Fruit fly (Drosophila melanogaster): ENCODE data around the gene CG13473.

CG13473 gene

DNA sequence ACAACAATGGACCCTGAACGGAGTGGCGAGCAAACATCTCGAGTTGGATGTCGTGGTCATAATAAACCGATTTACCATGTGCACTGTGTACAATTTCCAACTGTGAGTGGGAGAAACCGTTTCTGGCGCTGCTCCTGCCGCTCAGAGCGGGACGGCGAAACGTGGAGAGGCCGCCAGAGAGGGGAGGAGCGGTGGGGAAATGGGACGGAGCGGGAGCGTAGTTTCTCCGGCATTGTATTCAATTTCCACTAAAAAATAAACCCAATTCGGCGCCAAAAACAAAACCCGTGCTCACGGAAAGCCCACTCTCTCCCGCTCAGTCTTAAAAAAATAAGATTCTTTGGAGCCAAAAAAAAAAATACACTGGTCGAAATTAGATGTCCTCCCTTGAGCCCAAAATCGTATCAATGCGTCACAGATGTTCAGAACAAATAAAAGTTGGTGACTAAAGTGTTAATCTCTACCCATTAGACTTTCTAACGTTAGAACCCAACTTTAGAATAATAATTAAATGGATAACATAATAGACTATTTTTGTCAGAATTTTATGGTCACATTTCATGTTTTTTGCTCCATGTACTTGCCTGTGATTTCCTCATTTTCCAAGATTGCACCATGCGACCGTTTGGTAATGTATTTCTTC lies 31.5 kb downstream of the CG13473 start:
- no peak for TF ChIP-seq jim (GFP tag; optimal IDR thresholded peaks at IDR 0.05)
- no peak for TF ChIP-seq dmrt93B (GFP tag; optimal IDR thresholded peaks at IDR 0.05)
- TF ChIP-seq Vsx2 (GFP tag; optimal IDR thresholded peaks at IDR 0.05; ENCODE audit: partially characterized antibody): no peak
- TF ChIP-seq GATAd (GFP tag; optimal IDR thresholded peaks at IDR 0.05): no peak
- TF ChIP-seq Jra (GFP tag; optimal IDR thresholded peaks at IDR 0.05): peak; percentile 49
- no peak for TF ChIP-seq usp (GFP tag; optimal IDR thresholded peaks at IDR 0.05)
- TF ChIP-seq fru (GFP tag; optimal IDR thresholded peaks at IDR 0.05): peak; percentile 57
- peak; percentile 49 for TF ChIP-seq ey (GFP tag; optimal IDR thresholded peaks at IDR 0.05)
- TF ChIP-seq woc (GFP tag; optimal IDR thresholded peaks at IDR 0.05): no peak
- TF ChIP-seq pan (optimal IDR thresholded peaks at IDR 0.05): no peak
- TF ChIP-seq h (GFP tag; optimal IDR thresholded peaks at IDR 0.05): peak; percentile 34
- TF ChIP-seq brk (GFP tag; optimal IDR thresholded peaks at IDR 0.05): no peak
- TF ChIP-seq Hr83 (GFP tag; optimal IDR thresholded peaks at IDR 0.05; ENCODE audit: poor library complexity, severe bottlenecking): peak; percentile 35
- peak; percentile 13 for TF ChIP-seq sage (GFP tag; optimal IDR thresholded peaks at IDR 0.05)
- no peak for TF ChIP-seq N (GFP tag; optimal IDR thresholded peaks at IDR 0.05)
- no peak for TF ChIP-seq Abd-B (GFP tag; optimal IDR thresholded peaks at IDR 0.05)
- TF ChIP-seq sv (GFP tag; optimal IDR thresholded peaks at IDR 0.05): peak; percentile 68
- TF ChIP-seq CG9705 (GFP tag; optimal IDR thresholded peaks at IDR 0.05): no peak
- peak; percentile 22 for TF ChIP-seq Sp1 (GFP tag; optimal IDR thresholded peaks at IDR 0.05)
- peak; percentile 91 for TF ChIP-seq Dif (GFP tag; optimal IDR thresholded peaks at IDR 0.05; ENCODE audit: partially characterized antibody)
- TF ChIP-seq CG32264 (GFP tag; optimal IDR thresholded peaks at IDR 0.05): no peak
- no peak for TF ChIP-seq lola (GFP tag; optimal IDR thresholded peaks at IDR 0.05)
- TF ChIP-seq CrebA (GFP tag; optimal IDR thresholded peaks at IDR 0.05; ENCODE audit: borderline replicate concordance): no peak
- TF ChIP-seq rgr (GFP tag; optimal IDR thresholded peaks at IDR 0.05): peak; percentile 37
- TF ChIP-seq Myc (optimal IDR thresholded peaks at IDR 0.05): no peak
- no peak for TF ChIP-seq Rel (GFP tag; optimal IDR thresholded peaks at IDR 0.05)
- no peak for TF ChIP-seq Rel (tag; optimal IDR thresholded peaks at IDR 0.05)
- no peak for TF ChIP-seq HLH106 (tag; optimal IDR thresholded peaks at IDR 0.05)
- no peak for TF ChIP-seq Dfd (GFP tag; optimal IDR thresholded peaks at IDR 0.05)
- TF ChIP-seq Hr78 (GFP tag; optimal IDR thresholded peaks at IDR 0.05): no peak
- no peak for TF ChIP-seq psq (GFP tag; optimal IDR thresholded peaks at IDR 0.05)
- TF ChIP-seq foxo (GFP tag; optimal IDR thresholded peaks at IDR 0.05): peak in 1 of 2 experiments; percentile 54
- TF ChIP-seq br (GFP tag; optimal IDR thresholded peaks at IDR 0.05): peak; percentile 47
- TF ChIP-seq dl (GFP tag; optimal IDR thresholded peaks at IDR 0.05; ENCODE audit: insufficient read depth in 1 of 2, partially characterized antibody in 2 of 2): peak; percentile 76 to 85
- peak; percentile 52 for TF ChIP-seq tai (GFP tag; optimal IDR thresholded peaks at IDR 0.05)
- TF ChIP-seq Hnf4 (GFP tag; optimal IDR thresholded peaks at IDR 0.05): peak; percentile 27
- no peak for TF ChIP-seq Mio (GFP tag; optimal IDR thresholded peaks at IDR 0.05)
- no peak for TF ChIP-seq OdsH (GFP tag; optimal IDR thresholded peaks at IDR 0.05)
- TF ChIP-seq dsf (GFP tag; optimal IDR thresholded peaks at IDR 0.05; ENCODE audit: borderline replicate concordance): no peak

dm6 chr3L:14760949-14761348 lies 32.4 kb downstream of the CG13473 start, which contains the start of gene Trl:
Gene Trl, minus strand, starts transcription at chr3L:14761049.
- no peak for TF ChIP-seq dsf (GFP tag; optimal IDR thresholded peaks at IDR 0.05; ENCODE audit: borderline replicate concordance)
- TF ChIP-seq brk (GFP tag; optimal IDR thresholded peaks at IDR 0.05): no peak
- no peak for TF ChIP-seq psq (GFP tag; optimal IDR thresholded peaks at IDR 0.05)
- TF ChIP-seq sage (GFP tag; optimal IDR thresholded peaks at IDR 0.05): no peak
- no peak for TF ChIP-seq GATAd (GFP tag; optimal IDR thresholded peaks at IDR 0.05)
- no peak for TF ChIP-seq Hnf4 (GFP tag; optimal IDR thresholded peaks at IDR 0.05)
- no peak for TF ChIP-seq pan (optimal IDR thresholded peaks at IDR 0.05)
- TF ChIP-seq CG9705 (GFP tag; optimal IDR thresholded peaks at IDR 0.05): no peak

All from whole organism, wandering third instar larva.